Fruit fly (Drosophila melanogaster) Kc167 (cell line): Measurements from ENCODE around the gene dob.

ENCODE experiments used
- h ChIP-seq: fragments of >200 bp; optimal IDR thresholded peaks from 3 replicates; lab custom pipeline; 2018; ENCODE audit warnings: missing external identifiers
- psq ChIP-seq: fragments of >200 bp; optimal IDR thresholded peaks from 2 replicates; lab custom pipeline; 2017; ENCODE audit warnings: missing external identifiers

DNA sequence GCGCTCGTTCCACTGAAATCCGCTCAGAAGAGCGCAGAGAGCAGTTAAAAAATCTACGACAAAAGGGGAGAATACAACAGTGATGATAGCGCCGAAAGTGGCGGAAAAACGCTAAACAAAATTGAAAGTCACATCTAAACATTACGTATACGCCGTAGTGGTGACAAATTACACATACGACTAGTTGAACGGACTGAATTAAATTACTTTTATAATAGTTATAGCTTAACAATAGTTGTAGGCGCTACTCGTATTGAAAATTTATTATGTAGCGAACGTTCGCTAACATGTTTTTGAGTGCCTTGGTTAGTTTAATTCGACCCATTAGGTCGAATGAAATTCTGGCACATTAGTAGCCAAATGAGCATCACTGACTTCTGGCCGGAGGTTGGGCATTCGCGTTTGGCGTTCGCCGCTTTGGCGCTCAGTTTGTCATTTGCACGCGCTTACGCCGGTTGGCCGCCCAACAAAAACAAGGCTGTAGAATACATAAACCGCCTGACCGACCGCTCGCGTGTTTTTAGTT, 23.0 kb upstream of the dob start, which contains the start of gene CG5541:
- TF ChIP-seq h (lab: Kevin White, UChicago) (no peak), psq (lab: Kevin White, UChicago) (no peak)
